Worm (Caenorhabditis elegans): ENCODE results near the gene C27A7.8.

DNA sequence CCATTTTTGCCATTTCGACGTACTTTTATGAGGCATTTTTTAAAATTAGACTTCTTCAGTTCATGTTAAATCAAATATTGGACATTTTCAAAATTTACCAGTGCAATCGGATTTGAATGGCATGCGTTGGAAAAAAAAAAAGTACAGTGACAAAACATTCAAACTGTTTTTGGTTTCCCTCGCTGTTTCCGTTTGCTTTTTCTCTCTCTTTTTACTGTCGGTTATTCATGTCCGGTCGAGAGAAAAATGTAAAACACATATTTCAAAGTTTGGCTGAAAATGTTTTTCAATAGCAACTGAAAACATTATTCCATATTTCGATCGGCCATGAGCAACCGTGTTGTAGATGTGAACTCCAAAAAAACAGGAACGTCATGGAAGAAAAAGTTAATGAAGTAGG is 12.3 kb upstream of the C27A7.8 start, which contains the start of gene C27A7.3:
- TF ChIP-seq W03F9.2 (tag; optimal IDR thresholded peaks at IDR 0.05), result no peak
- TF ChIP-seq dao-5 (tag; optimal IDR thresholded peaks at IDR 0.05), result no peak
